Worm (Caenorhabditis elegans) whole organism, dauer: Measurements from ENCODE around the gene dsl-2.

Experiments
- unc-62 ChIP-seq: sonication (generic microtip); optimal IDR thresholded peaks from 2 replicates; lab custom pipeline; 2017; ENCODE audit warnings: missing biosample characterization, missing genetic modification reagents, missing genetic modification characterization

dsl-2 gene

ce11 chrIV:1204870-1205269 is at the start of gene dsl-2:
Gene dsl-2 (minus strand): TSS chrIV:1204970.
- TF ChIP-seq unc-62: no peak

DNA sequence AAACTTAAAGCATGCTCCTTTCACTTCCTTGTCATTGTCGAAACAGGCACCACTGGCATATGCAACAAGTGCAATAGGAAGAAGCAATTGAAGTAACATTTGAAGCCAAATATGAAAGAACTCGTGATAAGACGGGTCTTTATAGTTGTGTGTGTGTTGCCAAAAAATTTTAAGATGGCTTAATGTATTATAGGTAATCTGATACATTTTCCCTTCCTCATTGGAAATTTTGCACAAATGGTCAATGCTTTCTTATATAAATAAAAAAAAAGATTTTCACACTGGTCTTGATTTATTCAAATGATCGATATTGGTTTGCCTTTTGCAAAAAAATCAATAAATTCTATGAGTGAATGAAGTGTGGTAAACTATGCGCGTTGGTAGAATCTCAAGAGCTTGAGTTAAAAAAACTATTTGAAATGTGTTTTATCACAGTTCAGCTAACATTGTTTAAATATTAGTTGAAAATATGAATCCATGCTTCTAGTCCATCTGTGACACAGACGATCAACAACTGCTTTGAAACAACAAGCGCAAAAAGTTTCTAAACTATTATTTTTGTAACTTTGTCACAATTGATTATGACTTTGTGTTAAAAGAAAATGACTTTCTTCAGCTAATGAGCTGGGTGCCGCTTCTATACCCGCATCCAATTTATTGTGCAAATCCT is 46.6 kb upstream of the dsl-2 start, which contains the start of the genes clec-166 and F38A1.6:
Gene clec-166 (minus strand): TSS at position 101 of the 670 bp plus-strand sequence.
Gene F38A1.6 (plus strand): TSS at position 620 of the 670 bp plus-strand sequence.
- TF ChIP-seq unc-62: no peak

ce11 chrIV:1246762-1247436 is 42.1 kb upstream of the dsl-2 start, which contains the start of the genes clec-165 and F38A1.11:
Gene clec-165 (minus strand): TSS chrIV:1246886.
Gene F38A1.11 (plus strand): TSS chrIV:1247386.
- TF ChIP-seq unc-62: no peak

DNA sequence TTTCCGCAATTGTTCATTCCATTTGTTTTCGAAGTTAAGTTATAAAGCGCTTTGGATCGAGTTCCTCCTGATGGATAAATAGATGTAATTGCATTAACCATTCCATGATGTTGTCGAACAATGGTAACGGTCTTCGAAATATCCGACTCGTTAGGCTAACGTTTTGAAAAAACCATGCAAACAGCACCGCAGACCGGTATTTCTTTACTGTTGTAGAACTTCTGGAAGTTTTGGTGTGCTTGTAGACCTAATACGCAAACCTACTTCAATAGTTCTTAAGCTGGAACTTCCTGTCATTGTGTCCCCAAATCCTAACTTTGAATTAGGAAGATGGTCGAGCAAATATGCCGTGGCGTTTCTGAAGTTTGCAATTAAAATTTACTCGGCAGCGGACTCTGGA is 40.5 kb upstream of the dsl-2 start, which contains the start of gene F38A1.9:
Gene F38A1.9 (minus strand): TSS at position 101 of the 400 bp plus-strand sequence.
- TF ChIP-seq unc-62: no peak

- no peak for TF ChIP-seq unc-62
Observed at ce11 chrIV:1243295-1243694, 38.5 kb upstream of the dsl-2 start, which contains the start of gene F38A1.15. Gene F38A1.15 (minus strand): TSS chrIV:1243395.

DNA sequence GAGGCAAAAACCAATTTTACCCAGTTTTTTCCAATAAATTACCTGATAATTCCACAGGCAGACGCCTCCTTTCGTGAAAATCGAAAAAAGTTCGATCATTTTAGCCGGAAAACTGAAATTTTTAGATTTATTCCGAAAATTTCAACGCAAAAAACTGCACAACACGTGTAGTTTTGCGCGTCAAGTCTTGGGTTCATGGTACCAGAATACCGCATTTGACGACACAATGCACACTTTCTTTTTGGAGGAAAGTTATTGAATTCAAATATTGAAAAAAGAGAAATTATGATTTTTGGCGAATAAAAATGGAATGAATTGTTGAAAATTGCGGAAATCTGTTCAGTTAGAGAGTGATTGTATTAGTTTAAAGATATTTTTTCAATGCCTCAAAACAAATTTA is 34.9 kb upstream of the dsl-2 start, which contains the start of gene F38A1.8:
Gene F38A1.8 (minus strand): TSS at position 167 of the 400 bp plus-strand sequence.
- TF ChIP-seq unc-62: no peak

DNA sequence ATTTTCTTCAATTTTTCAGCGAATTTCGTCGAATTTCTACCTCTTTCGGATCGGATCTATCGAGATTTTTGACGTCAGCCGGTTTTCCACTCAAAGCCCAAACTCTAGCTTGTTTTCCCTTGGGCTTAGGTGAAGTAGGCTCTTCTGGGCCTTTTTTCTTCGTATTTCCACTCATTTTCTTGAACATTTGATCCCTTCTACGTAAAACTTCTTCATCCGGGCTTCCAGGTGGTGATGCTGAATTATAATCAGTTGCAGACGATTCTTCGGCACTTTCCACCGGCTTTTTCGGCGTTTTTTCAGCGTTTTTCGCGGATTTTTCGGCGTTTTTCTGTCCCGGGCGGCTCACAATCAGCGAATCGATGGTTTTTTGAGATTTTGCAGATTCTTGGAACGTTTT is 33.4 kb upstream of the dsl-2 start:
- TF ChIP-seq unc-62: no peak

DNA sequence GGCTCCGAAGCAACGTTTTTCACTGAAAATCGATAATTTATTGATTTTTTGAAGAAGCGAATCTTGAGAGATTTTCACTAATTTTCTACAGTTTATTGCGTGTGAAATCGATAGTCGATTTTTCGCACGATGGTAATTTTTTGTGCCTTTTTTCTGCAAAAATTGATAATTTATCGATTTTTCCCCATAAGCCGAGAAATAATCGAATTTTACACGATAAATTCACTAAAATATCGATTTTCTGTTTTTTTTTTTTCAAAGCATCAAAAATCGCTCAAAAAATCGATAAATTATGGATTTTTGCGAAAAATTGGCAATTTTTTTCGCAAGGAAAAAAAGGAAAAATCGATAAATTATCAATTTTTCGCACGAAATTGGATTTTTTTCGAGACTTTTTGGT is 31.0 kb upstream of the dsl-2 start:
- no peak for TF ChIP-seq unc-62

DNA sequence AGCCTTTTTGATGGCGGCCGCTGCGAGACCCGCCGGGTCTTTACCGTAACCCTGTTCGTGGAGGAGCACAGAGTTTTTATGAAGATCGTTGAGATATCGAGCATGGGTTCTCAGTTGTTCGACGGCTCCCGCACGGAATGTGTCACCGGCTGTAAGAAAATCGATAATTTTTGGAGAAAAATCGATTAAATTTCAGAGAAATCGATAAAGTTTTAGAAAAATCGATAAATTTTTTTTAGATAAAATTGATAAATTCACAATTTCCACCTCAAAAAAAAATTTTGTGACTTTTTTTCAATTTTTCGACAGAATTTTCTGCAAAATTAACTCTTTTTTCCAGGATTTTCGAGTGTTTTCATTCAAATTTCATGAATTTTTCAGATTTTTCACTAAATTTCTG is 30.0 kb upstream of the dsl-2 start:
- TF ChIP-seq unc-62: no peak

DNA sequence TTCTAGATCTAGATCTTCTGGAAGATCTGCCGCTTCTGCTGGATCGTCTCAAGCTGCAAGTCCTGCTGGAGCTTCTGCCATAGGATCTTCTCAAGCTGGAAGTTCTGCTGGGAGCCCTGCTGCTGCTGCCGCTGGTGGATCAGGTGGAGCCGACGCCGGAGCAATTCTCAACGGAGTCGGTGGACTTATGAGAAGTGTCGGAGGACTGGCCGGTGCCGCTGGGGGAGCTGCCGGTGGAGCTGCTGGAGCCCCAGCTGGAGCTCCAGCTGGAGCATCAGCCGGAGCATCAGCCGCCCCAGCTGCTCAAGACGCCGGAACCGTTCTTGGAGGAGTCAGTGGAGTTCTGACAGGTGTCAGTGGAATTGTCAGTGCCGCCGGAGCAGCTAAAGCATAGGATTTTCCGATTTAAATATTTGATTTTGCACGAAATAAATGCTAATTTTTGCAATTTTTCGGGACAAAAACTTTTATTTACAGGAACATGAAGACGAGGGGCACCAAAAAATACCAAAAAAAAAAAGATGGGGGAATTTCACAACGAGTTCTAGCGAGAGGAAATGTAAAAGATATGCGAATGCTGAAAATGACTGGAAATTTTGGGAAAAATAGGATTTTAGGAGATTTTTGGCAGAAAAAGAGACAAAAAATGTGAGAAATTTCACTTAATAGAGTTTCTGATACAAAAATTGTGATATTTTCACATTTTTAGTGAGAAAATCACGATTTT is 27.8 kb upstream of the dsl-2 start:
- no peak for TF ChIP-seq unc-62

- TF ChIP-seq unc-62: no peak
Observed at ce11 chrIV:1231589-1231988, 26.8 kb upstream of the dsl-2 start, which contains the start of gene W09G12.6. Gene W09G12.6 (plus strand): TSS chrIV:1231889.

DNA sequence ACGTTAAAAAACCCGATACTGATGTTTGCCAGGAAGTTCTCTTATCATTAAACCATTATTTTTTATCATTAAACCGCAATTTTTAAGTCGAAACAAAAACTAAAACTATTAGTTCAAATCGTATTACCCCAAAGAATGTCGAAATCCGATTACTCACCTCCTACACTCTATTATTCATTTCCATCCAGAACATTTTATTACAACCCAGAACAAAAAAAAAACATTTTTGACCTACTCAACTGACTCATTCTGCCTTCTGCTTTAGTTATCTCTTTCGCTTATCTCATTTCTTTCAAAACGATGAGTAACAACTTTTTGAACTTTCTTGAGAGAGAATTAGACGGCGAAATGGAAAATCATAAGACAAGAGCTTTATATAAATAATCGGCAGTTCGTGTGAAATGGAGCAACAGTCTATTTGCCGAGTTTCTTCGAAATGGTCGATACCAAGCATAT is 23.9 kb upstream of the dsl-2 start, which contains the start of gene W09G12.7:
Gene W09G12.7 (plus strand): TSS at position 406 of the 456 bp plus-strand sequence.
- TF ChIP-seq unc-62: no peak

DNA sequence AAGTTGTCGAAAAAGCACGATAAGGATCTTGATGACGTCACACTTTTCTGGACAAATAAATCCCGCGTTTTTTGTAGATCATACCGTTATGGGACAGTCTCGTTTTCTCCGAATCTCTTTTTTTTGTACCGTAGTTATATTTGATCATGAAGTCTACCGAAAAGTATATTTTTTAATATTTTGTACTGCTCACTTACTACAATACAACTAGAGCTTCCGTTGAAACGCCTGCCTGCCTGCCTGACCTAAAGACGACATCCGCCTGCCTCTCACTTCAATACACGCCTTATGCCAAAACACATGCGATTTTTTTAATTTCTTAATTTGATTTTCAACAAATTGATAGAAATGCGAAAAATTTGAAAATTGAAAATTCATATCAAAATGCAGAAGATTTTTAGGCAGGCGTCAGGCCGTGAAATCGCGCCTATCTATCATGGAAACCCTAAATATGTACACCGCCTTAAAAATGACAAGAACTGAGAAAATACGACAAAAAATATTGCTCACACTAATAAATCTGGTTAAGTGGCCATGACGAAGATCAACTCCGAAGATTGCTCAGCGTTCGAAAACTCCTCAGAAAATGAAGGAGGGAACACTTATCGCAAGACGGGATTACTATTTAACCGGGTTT is 20.9 kb upstream of the dsl-2 start, which contains the start of gene W09G12.8:
Gene W09G12.8 (plus strand): TSS at position 587 of the 637 bp plus-strand sequence.
- TF ChIP-seq unc-62: no peak

- TF ChIP-seq unc-62: no peak
Observed at ce11 chrIV:1224781-1225180, 20.0 kb upstream of the dsl-2 start.

ce11 chrIV:1221167-1221566 is 16.4 kb upstream of the dsl-2 start, which contains the start of gene W09G12.10:
Gene W09G12.10 (minus strand): TSS chrIV:1221287.
- no peak for TF ChIP-seq unc-62

DNA sequence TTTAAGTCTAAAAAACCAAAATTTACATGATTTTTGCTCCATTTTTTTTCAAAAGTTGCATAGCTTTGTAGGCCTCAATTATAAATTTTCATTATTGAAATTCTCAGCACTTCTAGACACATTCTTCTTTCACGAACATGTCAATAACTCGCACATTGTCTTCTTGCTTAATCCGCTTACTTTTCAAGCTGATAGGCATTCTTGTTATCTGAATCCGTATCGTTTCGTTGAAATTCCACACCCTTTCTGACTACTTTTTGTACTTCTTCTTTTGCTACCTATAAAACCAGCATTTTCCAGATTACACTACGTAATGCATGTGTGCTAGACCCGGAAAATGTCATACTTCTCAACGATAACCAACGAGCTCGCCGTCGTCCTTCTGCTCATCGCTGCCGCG is 11.5 kb upstream of the dsl-2 start, which contains the start of gene W09G12.9:
Gene W09G12.9 (plus strand): TSS at position 301 of the 400 bp plus-strand sequence.
- TF ChIP-seq unc-62: no peak
